Worm (Caenorhabditis elegans) whole organism, mixed stage, embryonic: ENCODE measurements around the gene set-3.

Experiments
- M03D4.4 ChIP-seq: sonication (generic microtip); optimal IDR thresholded peaks from 2 replicates; lab custom pipeline; 2017; ENCODE audit warnings: mild to moderate bottlenecking, missing genetic modification characterization, missing compliant biosample characterization
- bed-3 ChIP-seq: fragments of 200-800 bp; sonication (Bioruptor generic); optimal IDR thresholded peaks from 3 replicates; lab custom pipeline; 2018; ENCODE audit warnings: mild to moderate bottlenecking, missing genetic modification characterization, moderate library complexity, missing compliant biosample characterization
- blmp-1 ChIP-seq: fragments of 150-350 bp; optimal IDR thresholded peaks from 2 replicates; lab custom pipeline; 2014; ENCODE audit warnings: missing biosample characterization, missing genetic modification characterization
- ceh-43 ChIP-seq: fragments of 200-800 bp; sonication (Bioruptor generic); optimal IDR thresholded peaks from 2 replicates; lab custom pipeline; 2018; ENCODE audit warnings: mild to moderate bottlenecking, missing genetic modification characterization, moderate library complexity, missing compliant biosample characterization
- ceh-83 ChIP-seq: fragments of 200-800 bp; sonication (Bioruptor generic); optimal IDR thresholded peaks from 2 replicates; lab custom pipeline; 2018; ENCODE audit warnings: mild to moderate bottlenecking, missing genetic modification characterization, missing compliant biosample characterization
- ces-1 ChIP-seq: fragments of 150-350 bp; optimal IDR thresholded peaks from 2 replicates; lab custom pipeline; 2014; ENCODE audit warnings: missing biosample characterization, missing genetic modification reagents, missing genetic modification characterization
- cnd-1 ChIP-seq: fragments of 200-800 bp; sonication (Bioruptor generic); optimal IDR thresholded peaks from 2 replicates; lab custom pipeline; 2018; ENCODE audit warnings: mild to moderate bottlenecking, missing genetic modification characterization, missing compliant biosample characterization
- drap-1 ChIP-seq: fragments of 200-800 bp; sonication (Bioruptor generic); optimal IDR thresholded peaks from 3 replicates; lab custom pipeline; 2018; ENCODE audit warnings: mild to moderate bottlenecking, missing genetic modification characterization, missing compliant biosample characterization
- elt-1 ChIP-seq: sonication (generic microtip); optimal IDR thresholded peaks from 2 replicates; lab custom pipeline; 2017; ENCODE audit warnings: missing genetic modification characterization, mild to moderate bottlenecking, missing compliant biosample characterization, antibody characterized with exemption, moderate library complexity, borderline replicate concordance; ENCODE audit not compliant: insufficient read depth
- elt-3 ChIP-seq: fragments of 150-350 bp; optimal IDR thresholded peaks from 2 replicates; lab custom pipeline; 2014; ENCODE audit warnings: missing biosample characterization, missing genetic modification characterization
- flh-1 ChIP-seq: fragments of 200-800 bp; sonication (Bioruptor generic); optimal IDR thresholded peaks from 2 replicates; lab custom pipeline; 2018; ENCODE audit warnings: mild to moderate bottlenecking, missing genetic modification characterization, moderate library complexity, missing compliant biosample characterization
- ham-2 ChIP-seq: fragments of 200-800 bp; sonication (Bioruptor generic); optimal IDR thresholded peaks from 2 replicates; lab custom pipeline; 2018; ENCODE audit warnings: mild to moderate bottlenecking, missing genetic modification characterization, missing compliant biosample characterization
- hlh-1 ChIP-seq: fragments of 150-350 bp; optimal IDR thresholded peaks from 2 replicates; lab custom pipeline; 2014; ENCODE audit warnings: missing biosample characterization, missing genetic modification reagents, missing genetic modification characterization
- lin-32 ChIP-seq: fragments of 200-800 bp; sonication (Bioruptor generic); optimal IDR thresholded peaks from 2 replicates; lab custom pipeline; 2018; ENCODE audit warnings: mild to moderate bottlenecking, missing genetic modification characterization, missing compliant biosample characterization
- lsy-2 ChIP-seq: fragments of 150-350 bp; optimal IDR thresholded peaks from 2 replicates; lab custom pipeline; 2014; ENCODE audit warnings: missing biosample characterization, missing genetic modification characterization
- mab-5 ChIP-seq: fragments of 150-350 bp; optimal IDR thresholded peaks from 2 replicates; lab custom pipeline; 2014; ENCODE audit warnings: missing biosample characterization, missing genetic modification characterization
- mep-1 ChIP-seq: fragments of 150-350 bp; optimal IDR thresholded peaks from 2 replicates; lab custom pipeline; 2017; ENCODE audit warnings: missing biosample characterization, missing genetic modification reagents, missing genetic modification characterization, inconsistent platforms
- mls-2 ChIP-seq: sonication (generic microtip); optimal IDR thresholded peaks from 2 replicates; lab custom pipeline; 2016; ENCODE audit warnings: mild to moderate bottlenecking, missing genetic modification characterization, moderate library complexity, missing compliant biosample characterization
- nhr-12 ChIP-seq: fragments of 150-350 bp; optimal IDR thresholded peaks from 2 replicates; lab custom pipeline; 2014; ENCODE audit warnings: missing biosample characterization, missing genetic modification characterization
- nhr-2 ChIP-seq: fragments of 150-350 bp; optimal IDR thresholded peaks from 2 replicates; lab custom pipeline; 2014; ENCODE audit warnings: missing biosample characterization, missing genetic modification characterization
- nhr-237 ChIP-seq: fragments of 150-350 bp; optimal IDR thresholded peaks from 2 replicates; lab custom pipeline; 2014; ENCODE audit warnings: missing biosample characterization, missing genetic modification characterization
- nhr-28 ChIP-seq: fragments of 150-350 bp; optimal IDR thresholded peaks from 2 replicates; lab custom pipeline; 2014; ENCODE audit warnings: missing biosample characterization, missing genetic modification characterization
- nhr-76 ChIP-seq: sonication (generic microtip); optimal IDR thresholded peaks from 2 replicates; lab custom pipeline; 2017; ENCODE audit warnings: missing biosample characterization, missing genetic modification characterization
- pha-4 ChIP-seq: fragments of 150-350 bp; optimal IDR thresholded peaks from 2 replicates; lab custom pipeline; 2018; ENCODE audit warnings: missing biosample characterization, missing genetic modification reagents, missing genetic modification characterization
- sem-2 ChIP-seq: fragments of 200-800 bp; sonication (Bioruptor generic); optimal IDR thresholded peaks from 2 replicates; lab custom pipeline; 2018; ENCODE audit warnings: mild to moderate bottlenecking, missing genetic modification characterization, missing compliant biosample characterization
- snpc-4 ChIP-seq: fragments of 150-350 bp; optimal IDR thresholded peaks from 2 replicates; lab custom pipeline; 2014; ENCODE audit warnings: missing biosample characterization, missing genetic modification characterization
- unc-120 ChIP-seq: sonication (generic microtip); optimal IDR thresholded peaks from 2 replicates; lab custom pipeline; 2017; ENCODE audit warnings: missing genetic modification characterization, missing compliant biosample characterization; ENCODE audit not compliant: poor library complexity, severe bottlenecking
- unc-39 ChIP-seq: fragments of 150-350 bp; optimal IDR thresholded peaks from 2 replicates; lab custom pipeline; 2014; ENCODE audit warnings: missing biosample characterization, missing genetic modification characterization
- unc-62 ChIP-seq: fragments of 150-350 bp; optimal IDR thresholded peaks from 2 replicates; lab custom pipeline; 2014; ENCODE audit warnings: missing biosample characterization, missing genetic modification reagents, missing genetic modification characterization
- zip-8 ChIP-seq: fragments of 150-350 bp; optimal IDR thresholded peaks from 2 replicates; lab custom pipeline; 2014; ENCODE audit warnings: missing biosample characterization, missing genetic modification characterization
- ztf-11 ChIP-seq: fragments of 150-350 bp; optimal IDR thresholded peaks from 2 replicates; lab custom pipeline; 2014; ENCODE audit warnings: missing biosample characterization, missing genetic modification characterization

set-3 gene

DNA sequence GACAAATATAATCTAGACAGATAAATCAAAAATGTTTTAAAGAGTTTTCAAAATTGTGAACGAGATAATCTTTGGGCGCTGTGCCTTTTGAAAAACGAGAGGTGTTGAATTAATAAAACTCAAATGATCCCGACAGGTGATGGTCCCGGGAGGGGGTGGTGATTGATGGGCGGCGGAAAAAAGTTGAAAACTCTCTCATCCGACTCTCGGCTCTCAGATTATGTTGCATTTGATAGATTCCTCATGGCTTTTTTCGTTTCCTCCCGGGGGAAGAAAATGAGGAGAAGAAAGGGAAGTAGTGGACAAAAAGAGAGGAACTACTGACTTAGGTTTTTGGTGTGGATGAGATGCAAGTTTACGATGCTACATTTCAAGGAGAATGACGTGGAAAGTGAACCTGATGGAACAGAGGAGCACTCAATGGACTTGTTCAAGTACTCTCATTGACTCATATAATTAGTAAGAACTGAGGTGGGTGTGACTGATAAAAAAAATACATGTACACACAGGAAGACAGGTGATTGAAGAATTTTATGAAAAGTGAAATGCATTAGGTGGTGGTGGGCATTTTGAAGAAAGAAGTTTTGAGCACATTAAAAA is 37.0 kb upstream of the set-3 start:
- TF ChIP-seq unc-62 (GFP tag; lab: Kevin White, UChicago) (peak; percentile 69), drap-1 (GFP tag; lab: Kevin White, UChicago) (no peak), hlh-1 (peak; percentile 2)

DNA sequence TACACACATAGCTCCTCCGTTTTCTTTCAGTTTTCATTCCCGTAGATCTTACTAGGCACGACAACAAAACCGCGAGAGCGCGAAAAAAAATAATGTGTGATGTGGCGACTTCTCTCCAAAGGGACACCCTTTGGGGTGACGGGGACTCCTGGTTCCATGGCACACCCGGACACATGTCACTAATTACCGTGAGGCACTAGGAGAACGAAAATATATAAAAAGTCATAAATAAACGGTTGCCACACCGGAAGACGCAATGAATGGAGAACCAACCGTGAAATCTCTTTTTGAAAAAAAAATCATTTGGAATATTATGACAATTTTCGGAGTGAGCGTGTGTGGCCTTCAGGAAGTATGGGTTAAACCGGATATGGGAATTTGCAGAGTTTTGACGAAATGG is 36.0 kb upstream of the set-3 start:
- no peak for TF ChIP-seq unc-62 (GFP tag; lab: Kevin White, UChicago)
- no peak for TF ChIP-seq cnd-1 (tag; lab: Kevin White, UChicago)
- TF ChIP-seq nhr-237: no peak
- TF ChIP-seq lsy-2: no peak
- no peak for TF ChIP-seq nhr-76
- no peak for TF ChIP-seq elt-1 (tag; lab: Kevin White, UChicago)
- TF ChIP-seq mab-5 (tag; lab: Kevin White, UChicago): no peak
- no peak for TF ChIP-seq snpc-4
- no peak for TF ChIP-seq sem-2 (GFP tag; lab: Kevin White, UChicago)
- no peak for TF ChIP-seq unc-120 (tag; lab: Kevin White, UChicago)

ce11 chrIII:9727439-9727838 is 33.1 kb upstream of the set-3 start, which contains the start of gene C07A9.12:
Gene C07A9.12 (minus strand): TSS chrIII:9727539.
- TF ChIP-seq blmp-1 (no peak), unc-120 (tag; lab: Kevin White, UChicago) (no peak), snpc-4 (no peak), nhr-28 (tag; lab: Kevin White, UChicago) (no peak), lin-32 (GFP tag; lab: Kevin White, UChicago) (no peak)

- TF ChIP-seq lin-32 (GFP tag; lab: Kevin White, UChicago): no peak
- no peak for TF ChIP-seq mep-1 (tag; lab: Kevin White, UChicago)
- no peak for TF ChIP-seq bed-3 (GFP tag; lab: Kevin White, UChicago)
- TF ChIP-seq ham-2: no peak
Measured at ce11 chrIII:9725114-9725513, 30.7 kb upstream of the set-3 start, which contains the start of gene clec-162. Gene clec-162 (minus strand): TSS chrIII:9725214.

ce11 chrIII:9721991-9722390 is 27.6 kb upstream of the set-3 start:
- no peak for TF ChIP-seq elt-3 (tag; lab: Kevin White, UChicago)
- TF ChIP-seq ceh-83 (GFP tag; lab: Kevin White, UChicago): no peak
- no peak for TF ChIP-seq hlh-1
- TF ChIP-seq mls-2 (tag; lab: Kevin White, UChicago): no peak
- TF ChIP-seq unc-39 (tag; lab: Kevin White, UChicago): no peak
- TF ChIP-seq, all 35 proteins: peak for 0

- TF ChIP-seq ztf-11 (tag; lab: Kevin White, UChicago): no peak
- no peak for TF ChIP-seq zip-8 (tag; lab: Kevin White, UChicago)
- TF ChIP-seq M03D4.4 (tag; lab: Kevin White, UChicago): no peak
- TF ChIP-seq pha-4 (tag; lab: Kevin White, UChicago): no peak
- no peak for TF ChIP-seq nhr-2 (tag; lab: Kevin White, UChicago)
- no peak for TF ChIP-seq sem-2 (GFP tag; lab: Kevin White, UChicago)
- TF ChIP-seq ces-1 (GFP tag; lab: Kevin White, UChicago): no peak
Measured at ce11 chrIII:9720191-9720590, 25.8 kb upstream of the set-3 start, which contains the start of gene ncx-7. Gene ncx-7 (minus strand): TSS chrIII:9720291.

ce11 chrIII:9717243-9717642 is 22.9 kb upstream of the set-3 start:
- TF ChIP-seq elt-1 (tag; lab: Kevin White, UChicago) (no peak), unc-62 (GFP tag; lab: Kevin White, UChicago) (no peak), sem-2 (GFP tag; lab: Kevin White, UChicago) (no peak), ceh-43 (no peak), nhr-2 (tag; lab: Kevin White, UChicago) (no peak), M03D4.4 (tag; lab: Kevin White, UChicago) (no peak), nhr-76 (no peak), snpc-4 (no peak), pha-4 (tag; lab: Kevin White, UChicago) (no peak), mls-2 (tag; lab: Kevin White, UChicago) (no peak), nhr-28 (tag; lab: Kevin White, UChicago) (no peak), elt-3 (tag; lab: Kevin White, UChicago) (no peak), flh-1 (GFP tag; lab: Kevin White, UChicago) (no peak), unc-39 (tag; lab: Kevin White, UChicago) (no peak), nhr-12 (no peak)
